Fruit fly (Drosophila melanogaster) whole organism, pupa: ENCODE data around the gene Serinc.

Experiments used
- CG12605 ChIP-seq: fragments of 200-800 bp; sonication (Bioruptor generic); IDR thresholded peaks from 2 replicates; pipeline ENCODE4 v1.3.6; 2022; ENCODE audit warnings: missing biosample characterization, missing genetic modification characterization
- CG17806 ChIP-seq: fragments of 200-800 bp; sonication (Bioruptor generic); optimal IDR thresholded peaks from 2 replicates; lab custom pipeline; 2018; ENCODE audit warnings: missing biosample characterization, mild to moderate bottlenecking, missing genetic modification characterization, moderate library complexity
- CG4496 ChIP-seq: fragments of 200-800 bp; sonication (Bioruptor generic); IDR thresholded peaks from 3 replicates; pipeline ENCODE4 v1.3.6; 2022; ENCODE audit warnings: missing biosample characterization, missing genetic modification characterization
- CG9948 ChIP-seq: fragments of 200-800 bp; sonication (Bioruptor generic); optimal IDR thresholded peaks from 2 replicates; lab custom pipeline; 2018; ENCODE audit warnings: missing biosample characterization, mild to moderate bottlenecking, missing genetic modification characterization, moderate library complexity
- EcR ChIP-seq: fragments of 200-800 bp; sonication (Bioruptor generic); optimal IDR thresholded peaks from 3 replicates; lab custom pipeline; 2019; ENCODE audit warnings: missing biosample characterization, missing genetic modification characterization, mild to moderate bottlenecking, moderate library complexity, missing genetic modification reagents
- Pif1A ChIP-seq: fragments of 200-800 bp; sonication (Bioruptor generic); optimal IDR thresholded peaks from 3 replicates; lab custom pipeline; 2016; ENCODE audit warnings: missing biosample characterization, missing genetic modification characterization
- Pif1B ChIP-seq: fragments of 200-800 bp; sonication (Bioruptor generic); optimal IDR thresholded peaks from 3 replicates; lab custom pipeline; 2016; ENCODE audit warnings: missing biosample characterization, missing genetic modification characterization
- Snoo ChIP-seq: fragments of 200-800 bp; sonication (Bioruptor generic); optimal IDR thresholded peaks from 3 replicates; lab custom pipeline; 2017; ENCODE audit warnings: missing biosample characterization, mild to moderate bottlenecking, missing genetic modification characterization, inconsistent platforms

dm6 chr3L:16394506-16394905 is 18.0 kb upstream of the Serinc start, which contains the start of gene Gagr:
- no peak for TF ChIP-seq EcR (GFP tag; lab: Kevin White, UChicago)
- TF ChIP-seq Snoo (tag; lab: Kevin White, UChicago) = no peak
- TF ChIP-seq CG12605 (GFP tag; lab: Robert Waterston, UW) = no peak
- no peak for TF ChIP-seq CG9948 (tag; lab: Kevin White, UChicago)
- no peak for TF ChIP-seq Pif1A (GFP tag; lab: Kevin White, UChicago)
- TF ChIP-seq CG17806 = no peak
- no peak for TF ChIP-seq CG4496 (GFP tag; lab: Robert Waterston, UW)
- no peak for TF ChIP-seq Pif1B (GFP tag; lab: Kevin White, UChicago)
